Worm (Caenorhabditis elegans) whole organism, young adult: ENCODE data around the gene K07E3.1.

Source experiments
- B0019.2 ChIP-seq: fragments of 200-800 bp; sonication (Bioruptor generic); conservative IDR thresholded peaks from 2 replicates; pipeline ENCODE4 v1.3.6; 2022; ENCODE audit warnings: missing genetic modification reagents, missing genetic modification characterization, missing compliant biosample characterization
- B0261.1 ChIP-seq: sonication (generic microtip); optimal IDR thresholded peaks from 2 replicates; lab custom pipeline; 2016; ENCODE audit warnings: mild to moderate bottlenecking, missing genetic modification characterization, moderate library complexity, missing compliant biosample characterization
- D2030.7 ChIP-seq: fragments of 200-800 bp; sonication (Bioruptor generic); IDR thresholded peaks from 2 replicates; pipeline ENCODE4 v1.3.6; 2022; ENCODE audit warnings: missing genetic modification reagents, missing genetic modification characterization, missing compliant biosample characterization
- F23B12.7 ChIP-seq: sonication (generic microtip); optimal IDR thresholded peaks from 2 replicates; lab custom pipeline; 2017; ENCODE audit warnings: missing genetic modification characterization, mild to moderate bottlenecking, missing compliant biosample characterization, antibody characterized with exemption, moderate library complexity; ENCODE audit not compliant: insufficient read depth
- F37B4.10 ChIP-seq: fragments of 200-800 bp; sonication (Bioruptor generic); IDR thresholded peaks from 2 replicates; pipeline ENCODE4 v1.3.6; 2022; ENCODE audit warnings: missing genetic modification characterization, missing compliant biosample characterization
- T07F8.4 ChIP-seq: sonication (generic microtip); optimal IDR thresholded peaks from 2 replicates; lab custom pipeline; 2016; ENCODE audit warnings: mild to moderate bottlenecking, missing genetic modification characterization, moderate library complexity, missing compliant biosample characterization
- Y53G8AR.9 ChIP-seq: fragments of 200-800 bp; sonication (Bioruptor generic); conservative IDR thresholded peaks from 2 replicates; pipeline ENCODE4 v1.3.6; 2022; ENCODE audit warnings: missing genetic modification reagents, missing genetic modification characterization, missing compliant biosample characterization
- Y56A3A.18 ChIP-seq: fragments of 200-800 bp; sonication (Bioruptor generic); IDR thresholded peaks from 2 replicates; pipeline ENCODE4 v1.3.6; 2022; ENCODE audit warnings: missing genetic modification reagents, missing genetic modification characterization, missing compliant biosample characterization
- akir-1 ChIP-seq: fragments of 200-800 bp; sonication (Bioruptor generic); optimal IDR thresholded peaks from 2 replicates; lab custom pipeline; 2018; ENCODE audit warnings: mild to moderate bottlenecking, missing genetic modification characterization, moderate library complexity, missing compliant biosample characterization
- atf-7 ChIP-seq: sonication (generic microtip); optimal IDR thresholded peaks from 2 replicates; lab custom pipeline; 2017; ENCODE audit warnings: mild to moderate bottlenecking, missing genetic modification characterization, missing compliant biosample characterization
- ceh-79 ChIP-seq: sonication (generic microtip); optimal IDR thresholded peaks from 2 replicates; lab custom pipeline; 2017; ENCODE audit warnings: mild to moderate bottlenecking, missing genetic modification characterization, missing compliant biosample characterization
- ceh-91 ChIP-seq: fragments of 200-800 bp; sonication (Bioruptor generic); IDR thresholded peaks from 2 replicates; pipeline ENCODE4 v1.3.6; 2022; ENCODE audit warnings: missing genetic modification reagents, missing genetic modification characterization, missing compliant biosample characterization
- die-1 ChIP-seq: sonication (generic microtip); optimal IDR thresholded peaks from 2 replicates; lab custom pipeline; 2016; ENCODE audit warnings: missing genotype, mild to moderate bottlenecking, missing genetic modification characterization, missing compliant biosample characterization
- dox-1 ChIP-seq: fragments of 200-800 bp; sonication (Bioruptor generic); IDR thresholded peaks from 2 replicates; pipeline ENCODE4 v1.3.6; 2022; ENCODE audit warnings: missing genetic modification reagents, missing genetic modification characterization, missing compliant biosample characterization
- efl-1 ChIP-seq: fragments of 150-350 bp; optimal IDR thresholded peaks from 2 replicates; lab custom pipeline; 2014; ENCODE audit warnings: missing biosample characterization, missing genetic modification reagents, missing genetic modification characterization
- him-1 ChIP-seq: sonication (generic microtip); optimal IDR thresholded peaks from 2 replicates; lab custom pipeline; 2016; ENCODE audit warnings: missing genotype, missing genetic modification reagents, missing genetic modification characterization, missing compliant biosample characterization
- hlh-26 ChIP-seq: fragments of 200-800 bp; sonication (Bioruptor generic); conservative IDR thresholded peaks from 2 replicates; pipeline ENCODE4 v1.3.6; 2022; ENCODE audit warnings: missing genetic modification reagents, missing genetic modification characterization, missing compliant biosample characterization
- hmg-1.2 ChIP-seq: fragments of 200-800 bp; sonication (Bioruptor generic); IDR thresholded peaks from 2 replicates; pipeline ENCODE4 v1.3.6; 2022; ENCODE audit warnings: missing genetic modification reagents, missing genetic modification characterization, missing compliant biosample characterization
- let-526 ChIP-seq: fragments of 200-800 bp; sonication (Bioruptor generic); IDR thresholded peaks from 2 replicates; pipeline ENCODE4 v1.3.6; 2022; ENCODE audit warnings: missing genetic modification reagents, missing genetic modification characterization, missing compliant biosample characterization
- lin-26 ChIP-seq: fragments of 200-800 bp; sonication (Bioruptor generic); IDR thresholded peaks from 2 replicates; pipeline ENCODE4 v1.3.6; 2022; ENCODE audit warnings: missing genetic modification reagents, missing genetic modification characterization, missing compliant biosample characterization
- madf-6 ChIP-seq: fragments of 200-800 bp; sonication (Bioruptor generic); IDR thresholded peaks from 2 replicates; pipeline ENCODE4 v1.3.6; 2022; ENCODE audit warnings: missing genetic modification reagents, missing genetic modification characterization, missing compliant biosample characterization
- nfyb-1 ChIP-seq: fragments of 200-800 bp; sonication (Bioruptor generic); IDR thresholded peaks from 2 replicates; pipeline ENCODE4 v1.3.6; 2022; ENCODE audit warnings: missing genetic modification reagents, missing genetic modification characterization, missing compliant biosample characterization
- nhr-120 ChIP-seq: fragments of 200-800 bp; sonication (Bioruptor generic); IDR thresholded peaks from 2 replicates; pipeline ENCODE4 v1.3.6; 2022; ENCODE audit warnings: missing genetic modification characterization, missing compliant biosample characterization
- nhr-27 ChIP-seq: fragments of 200-800 bp; sonication (Bioruptor generic); optimal IDR thresholded peaks from 2 replicates; lab custom pipeline; 2018; ENCODE audit warnings: mild to moderate bottlenecking, missing genetic modification characterization, moderate library complexity, missing compliant biosample characterization
- pbrm-1 ChIP-seq: fragments of 200-800 bp; sonication (Bioruptor generic); IDR thresholded peaks from 2 replicates; pipeline ENCODE4 v1.3.6; 2022; ENCODE audit warnings: missing genetic modification reagents, missing genetic modification characterization, missing compliant biosample characterization
- rec-8 ChIP-seq, 2 experiments: sonication (generic microtip); optimal IDR thresholded peaks; 2 replicates each; lab custom pipeline; 2016; ENCODE audit warnings: mild to moderate bottlenecking in 2 of 2, missing genetic modification characterization in 2 of 2, missing genetic modification reagents in 2 of 2, missing genotype in 2 of 2, missing biosample characterization in 1 of 2, missing compliant biosample characterization in 1 of 2, moderate library complexity in 1 of 2
- rpc-1 ChIP-seq, 2 experiments: fragments of 150-350 bp in 1 of 2; sonication (generic microtip) in 1 of 2; optimal IDR thresholded peaks; 2 replicates each; lab custom pipeline; 2014 to 2018; ENCODE audit warnings: missing biosample characterization in 1 of 2, missing genetic modification characterization in 1 of 2, missing genetic modification reagents in 1 of 2, missing genotype in 1 of 2
- sdz-38 ChIP-seq: sonication (generic microtip); optimal IDR thresholded peaks from 2 replicates; lab custom pipeline; 2016; ENCODE audit warnings: missing genotype, missing genetic modification characterization, missing compliant biosample characterization
- snpc-4 ChIP-seq, 5 experiments: fragments of 150-350 bp in 1 of 5; sonication (generic microtip) in 4 of 5; optimal IDR thresholded peaks; 2 replicates each; lab custom pipeline; 2014 to 2018; ENCODE audit warnings: missing genetic modification characterization in 5 of 5, missing biosample characterization in 3 of 5, antibody characterized with exemption in 2 of 5, mild to moderate bottlenecking in 2 of 5, missing compliant biosample characterization in 2 of 5, missing genotype in 2 of 5, moderate library complexity in 2 of 5, missing genetic modification reagents in 1 of 5
- somi-1 ChIP-seq: fragments of 200-800 bp; sonication (Bioruptor generic); optimal IDR thresholded peaks from 2 replicates; lab custom pipeline; 2018; ENCODE audit warnings: mild to moderate bottlenecking, missing genetic modification characterization, missing compliant biosample characterization
- sptf-2 ChIP-seq: fragments of 200-800 bp; sonication (Bioruptor generic); optimal IDR thresholded peaks from 2 replicates; lab custom pipeline; 2018; ENCODE audit warnings: mild to moderate bottlenecking, missing genetic modification characterization, missing compliant biosample characterization
- tbp1 ChIP-seq: fragments of 200-800 bp; sonication (Bioruptor generic); optimal IDR thresholded peaks from 2 replicates; lab custom pipeline; 2018; ENCODE audit warnings: mild to moderate bottlenecking, missing genetic modification characterization, missing compliant biosample characterization
- tbx-9 ChIP-seq: sonication (generic microtip); optimal IDR thresholded peaks from 2 replicates; lab custom pipeline; 2016; ENCODE audit warnings: borderline replicate concordance, missing genetic modification characterization, inconsistent platforms, missing compliant biosample characterization
- tlf-1 ChIP-seq: fragments of 200-800 bp; sonication (Bioruptor generic); optimal IDR thresholded peaks from 2 replicates; lab custom pipeline; 2018; ENCODE audit warnings: mild to moderate bottlenecking, missing genetic modification characterization, missing compliant biosample characterization
- zfh-2 ChIP-seq: fragments of 200-800 bp; sonication (Bioruptor generic); conservative IDR thresholded peaks from 2 replicates; pipeline ENCODE4 v1.3.6; 2022; ENCODE audit warnings: missing genetic modification reagents, missing genetic modification characterization, missing compliant biosample characterization
- ztf-18 ChIP-seq: sonication (generic microtip); optimal IDR thresholded peaks from 2 replicates; lab custom pipeline; 2016; ENCODE audit warnings: missing genotype, mild to moderate bottlenecking, missing genetic modification characterization, missing compliant biosample characterization
- ztf-25 ChIP-seq: fragments of 200-800 bp; sonication (Bioruptor generic); IDR thresholded peaks from 2 replicates; pipeline ENCODE4 v1.3.6; 2022; ENCODE audit warnings: missing genetic modification reagents, missing genetic modification characterization, missing compliant biosample characterization
- ztf-28 ChIP-seq: fragments of 200-800 bp; sonication (Bioruptor generic); IDR thresholded peaks from 2 replicates; pipeline ENCODE4 v1.3.6; 2022; ENCODE audit warnings: missing genetic modification reagents, missing genetic modification characterization, missing compliant biosample characterization

K07E3.1 gene

DNA sequence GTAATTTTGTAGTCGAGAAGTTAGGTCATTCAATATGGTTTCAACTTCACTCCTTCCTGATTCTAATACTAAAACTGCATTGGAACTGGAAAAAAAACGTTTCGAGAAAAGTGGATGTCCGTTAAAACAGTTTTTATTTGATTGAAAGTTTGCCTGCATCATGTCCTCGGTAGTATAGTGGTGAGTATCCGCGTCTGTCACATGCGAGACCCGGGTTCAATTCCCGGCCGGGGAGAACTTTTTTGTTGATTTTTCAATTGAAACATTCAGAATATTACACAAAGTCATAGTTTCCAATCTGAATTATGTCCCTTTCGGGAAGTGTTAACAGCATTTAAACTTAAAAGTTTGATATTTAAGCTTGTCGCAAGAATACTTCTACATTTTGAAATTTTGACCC, 38.8 kb downstream of the K07E3.1 start (continued):
- TF ChIP-seq let-526 (GFP tag; lab: Robert Waterston, UW) (no peak), him-1 (tag; lab: Kevin White, UChicago) (peak; percentile 61), ztf-25 (peak; percentile 39; the same call in 1 of the 2 replicates), tbp1 (GFP tag; lab: Kevin White, UChicago) (peak; percentile 85), sptf-2 (no peak)

DNA sequence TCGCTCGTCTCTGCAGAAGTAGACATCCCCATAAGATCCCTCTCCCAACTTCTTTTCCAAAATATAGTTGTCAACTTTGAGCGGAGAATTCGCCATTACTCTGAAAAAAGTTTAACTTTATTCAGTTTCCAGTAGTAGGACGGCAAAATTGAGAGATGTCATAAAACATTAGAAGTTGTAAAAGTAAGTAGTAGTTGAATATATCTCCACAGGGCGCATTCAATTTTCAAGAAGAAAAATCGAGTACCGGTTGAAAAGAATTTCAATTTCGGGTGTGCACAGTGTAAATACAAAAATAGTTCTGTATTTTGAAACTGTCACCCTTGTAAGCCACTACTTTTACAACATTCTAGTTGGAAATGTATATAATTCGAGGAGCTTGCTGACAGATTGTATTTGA, 40.4 kb downstream of the K07E3.1 start, which contains the start of gene F22F1.2:
TSS of gene F22F1.2 (minus strand) at position 101 of the 400 bp plus-strand sequence.
- no peak for TF ChIP-seq nfyb-1
- TF ChIP-seq nhr-27 (tag; lab: Kevin White, UChicago) = no peak
- no peak for TF ChIP-seq T07F8.4 (tag; lab: Kevin White, UChicago)
- TF ChIP-seq Y56A3A.18 = no peak
- TF ChIP-seq tlf-1 (GFP tag; lab: Kevin White, UChicago) = no peak
- TF ChIP-seq B0019.2 (GFP tag; lab: Robert Waterston, UW) = no peak
- no peak for TF ChIP-seq dox-1 (GFP tag; lab: Robert Waterston, UW)
- TF ChIP-seq efl-1 (GFP tag; lab: Kevin White, UChicago) = no peak
- no peak for TF ChIP-seq atf-7
- TF ChIP-seq madf-6 = no peak
- TF ChIP-seq hlh-26 (GFP tag; lab: Robert Waterston, UW) = no peak
- TF ChIP-seq die-1 (tag; lab: Kevin White, UChicago) = no peak
- TF ChIP-seq Y53G8AR.9 (GFP tag; lab: Robert Waterston, UW) = no peak
- no peak for TF ChIP-seq ztf-28 (GFP tag; lab: Robert Waterston, UW)
- TF ChIP-seq somi-1 = no peak
- TF ChIP-seq akir-1 (GFP tag; lab: Kevin White, UChicago) = no peak

DNA sequence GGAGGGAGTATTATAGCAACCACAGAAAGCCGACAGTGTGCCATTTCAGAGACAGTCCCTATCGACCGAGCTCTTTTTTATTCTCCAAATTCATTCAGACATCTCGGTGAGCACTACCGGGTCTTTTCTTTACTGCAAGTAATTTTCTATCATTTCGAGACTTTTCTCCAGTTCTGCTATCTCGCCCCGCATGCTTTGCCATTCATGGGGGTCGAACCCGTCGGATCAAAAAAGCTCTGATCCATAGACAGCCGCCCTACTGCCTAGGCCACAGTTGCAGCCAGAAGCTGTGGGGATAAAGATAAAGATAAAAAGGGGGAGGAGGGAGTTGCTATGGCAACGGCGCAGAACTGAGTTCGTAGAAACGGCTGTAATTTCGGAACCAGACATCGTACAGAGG, 41.2 kb downstream of the K07E3.1 start:
- TF ChIP-seq pbrm-1 (GFP tag; lab: Robert Waterston, UW) (no peak), F37B4.10 (GFP tag; lab: Robert Waterston, UW) (no peak), rpc-1 (optimal IDR thresholded peaks at IDR 0.05; lab: Kevin White, UChicago) (peak; percentile 49), rpc-1 (tag; optimal IDR thresholded peaks at IDR 0.05; lab: Kevin White, UChicago) (peak; percentile 83), dox-1 (GFP tag; lab: Robert Waterston, UW) (peak; percentile 50; the same call in 1 of the 2 replicates), zfh-2 (0 out of 2 replicates have a peak, but pooled peaks have one; percentile 27), tbx-9 (no peak), die-1 (tag; lab: Kevin White, UChicago) (peak; percentile 25), Y56A3A.18 (0 out of 2 replicates have a peak, but pooled peaks have one; percentile 37), nhr-120 (no peak), rec-8 (tag; optimal IDR thresholded peaks at IDR 0.05; lab: Kevin White, UChicago) (no peak), ceh-79 (tag; lab: Kevin White, UChicago) (peak; percentile 10), tbp1 (GFP tag; lab: Kevin White, UChicago) (peak; percentile 85), lin-26 (GFP tag; lab: Robert Waterston, UW) (peak; percentile 66; the same call in 1 of the 2 replicates), F23B12.7 (no peak), him-1 (tag; lab: Kevin White, UChicago) (peak; percentile 64), ztf-18 (tag; lab: Kevin White, UChicago) (peak; percentile 36), sdz-38 (tag; lab: Kevin White, UChicago) (no peak), D2030.7 (GFP tag; lab: Robert Waterston, UW) (peak; percentile 67), ceh-91 (GFP tag; lab: Robert Waterston, UW) (no peak), snpc-4 (GFP tag; optimal IDR thresholded peaks at IDR 0.05; lab: Kevin White, UChicago) (no peak), snpc-4 (tag; optimal IDR thresholded peaks at IDR 0.05; lab: Kevin White, UChicago) (peak in 1 of 4 experiments; percentile 53), hmg-1.2 (GFP tag; lab: Robert Waterston, UW) (peak; percentile 39), B0261.1 (tag; lab: Kevin White, UChicago) (peak; percentile 70)
